Worm (Caenorhabditis elegans) whole organism, young adult: ENCODE data around the gene W01B6.4.

Source experiments
- F57A8.1 ChIP-seq: fragments of 200-800 bp; sonication (Bioruptor generic); optimal IDR thresholded peaks from 2 replicates; lab custom pipeline; 2018; ENCODE audit warnings: mild to moderate bottlenecking, missing genetic modification characterization, moderate library complexity, missing compliant biosample characterization
- lsy-27 ChIP-seq: sonication (generic microtip); optimal IDR thresholded peaks from 2 replicates; lab custom pipeline; 2017; ENCODE audit warnings: missing genetic modification characterization, mild to moderate bottlenecking, missing compliant biosample characterization, antibody characterized with exemption, missing genotype, borderline replicate concordance; ENCODE audit not compliant: insufficient read depth
- pha-4 ChIP-seq: fragments of 150-350 bp; sonication (generic microtip); optimal IDR thresholded peaks from 2 replicates; lab custom pipeline; 2014; ENCODE audit warnings: missing biosample characterization, missing genetic modification reagents, missing genetic modification characterization

DNA sequence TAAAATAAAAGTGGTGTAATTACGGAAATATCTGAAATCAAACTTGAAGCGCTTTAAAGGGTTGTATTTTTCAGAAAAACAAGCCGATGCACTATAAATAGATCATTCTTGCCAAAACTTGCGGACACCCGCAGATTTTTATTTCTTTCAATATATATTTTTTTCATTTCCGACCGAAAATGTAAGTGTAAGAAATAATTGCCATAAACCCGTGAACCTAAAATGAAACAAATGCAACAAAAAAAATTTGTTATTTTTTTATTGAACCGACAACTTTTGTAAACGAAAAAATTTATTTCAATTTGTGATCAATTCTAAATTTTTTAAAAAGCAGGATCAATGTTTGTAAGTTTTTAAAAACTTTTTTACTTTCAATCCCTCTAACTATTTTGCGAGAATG lies 5.6 kb downstream of the W01B6.4 start, which contains the start of gene W01B6.6:
- TF ChIP-seq F57A8.1 (GFP tag; lab: Kevin White, UChicago) (no peak), pha-4 (no peak), lsy-27 (tag; lab: Kevin White, UChicago) (no peak)
